Fruit fly (Drosophila melanogaster) whole organism, embryonic: ENCODE data around the gene CG2059.

Experiments
- Ada2b ChIP-seq: fragments of 200-800 bp; sonication (Bioruptor generic); IDR thresholded peaks from 2 replicates; pipeline ENCODE4 v1.3.6; 2022; ENCODE audit warnings: missing biosample characterization, missing genetic modification characterization
- Atf-2 ChIP-seq: fragments of 200-800 bp; sonication (Bioruptor generic); optimal IDR thresholded peaks from 2 replicates; lab custom pipeline; 2016; ENCODE audit warnings: missing biosample characterization, missing genetic modification characterization
- BEAF-32 ChIP-seq: fragments of 200-800 bp; sonication (Bioruptor generic); optimal IDR thresholded peaks from 3 replicates; lab custom pipeline; 2017; ENCODE audit warnings: missing biosample characterization, missing genetic modification characterization, mild to moderate bottlenecking, moderate library complexity, missing genetic modification reagents
- Blimp-1 ChIP-seq: fragments of 200-800 bp; sonication (Bioruptor generic); optimal IDR thresholded peaks from 3 replicates; lab custom pipeline; 2018; ENCODE audit warnings: missing biosample characterization, missing genetic modification characterization, mild to moderate bottlenecking, moderate library complexity, missing genetic modification reagents
- CG10274 ChIP-seq: fragments of 200-800 bp; sonication (Bioruptor generic); optimal IDR thresholded peaks from 3 replicates; lab custom pipeline; 2017; ENCODE audit warnings: missing biosample characterization, mild to moderate bottlenecking, missing genetic modification characterization
- CG13424 ChIP-seq: fragments of 200-800 bp; sonication (Bioruptor generic); optimal IDR thresholded peaks from 2 replicates; lab custom pipeline; 2019; ENCODE audit warnings: missing biosample characterization, mild to moderate bottlenecking, missing genetic modification characterization, moderate library complexity
- CG15514 ChIP-seq: fragments of 200-800 bp; sonication (Bioruptor generic); optimal IDR thresholded peaks from 3 replicates; lab custom pipeline; 2017; ENCODE audit warnings: missing biosample characterization, missing genetic modification characterization, mild to moderate bottlenecking, moderate library complexity, missing genetic modification reagents
- CG1603 ChIP-seq: fragments of 200-800 bp; sonication (Bioruptor generic); optimal IDR thresholded peaks from 2 replicates; lab custom pipeline; 2019; ENCODE audit warnings: missing biosample characterization, mild to moderate bottlenecking, missing genetic modification characterization, moderate library complexity
- CG17359 ChIP-seq: fragments of 200-800 bp; sonication (Bioruptor generic); optimal IDR thresholded peaks from 3 replicates; lab custom pipeline; 2018; ENCODE audit warnings: missing biosample characterization, mild to moderate bottlenecking, missing genetic modification characterization, moderate library complexity
- CG17385 ChIP-seq: fragments of 200-800 bp; sonication (Bioruptor generic); optimal IDR thresholded peaks from 3 replicates; lab custom pipeline; 2018; ENCODE audit warnings: missing biosample characterization, mild to moderate bottlenecking, missing genetic modification characterization
- CG18764 ChIP-seq: fragments of 200-800 bp; sonication (Bioruptor generic); optimal IDR thresholded peaks from 3 replicates; lab custom pipeline; 2016; ENCODE audit warnings: missing biosample characterization, missing genetic modification characterization
- CG2678 ChIP-seq: fragments of 200-800 bp; sonication (Bioruptor generic); optimal IDR thresholded peaks from 3 replicates; lab custom pipeline; 2019; ENCODE audit warnings: missing biosample characterization, mild to moderate bottlenecking, missing genetic modification characterization, moderate library complexity
- CG33557 ChIP-seq: fragments of 200-800 bp; sonication (Bioruptor generic); optimal IDR thresholded peaks from 2 replicates; lab custom pipeline; 2019; ENCODE audit warnings: missing biosample characterization, mild to moderate bottlenecking, missing genetic modification characterization, moderate library complexity
- CG34224 ChIP-seq: fragments of 200-800 bp; sonication (Bioruptor generic); IDR thresholded peaks from 3 replicates; pipeline ENCODE4 v1.3.6; 2022; ENCODE audit warnings: missing biosample characterization, missing genetic modification characterization; ENCODE audit not compliant: partially characterized antibody
- CG34376 ChIP-seq: fragments of 200-800 bp; sonication (Bioruptor generic); optimal IDR thresholded peaks from 2 replicates; lab custom pipeline; 2018; ENCODE audit warnings: missing biosample characterization, mild to moderate bottlenecking, missing genetic modification characterization
- CG3847 ChIP-seq: fragments of 200-800 bp; sonication (Bioruptor generic); IDR thresholded peaks from 2 replicates; pipeline ENCODE4 v1.3.6; 2022; ENCODE audit warnings: missing biosample characterization, missing genetic modification characterization
- CG4404 ChIP-seq: fragments of 200-800 bp; sonication (Bioruptor generic); IDR thresholded peaks from 2 replicates; pipeline ENCODE4 v1.3.6; 2022; ENCODE audit warnings: missing biosample characterization, missing genetic modification characterization
- CG7928 ChIP-seq: fragments of 200-800 bp; sonication (Bioruptor generic); optimal IDR thresholded peaks from 2 replicates; lab custom pipeline; 2017; ENCODE audit warnings: missing biosample characterization, mild to moderate bottlenecking, missing genetic modification characterization
- CG9609 ChIP-seq: fragments of 200-800 bp; sonication (Bioruptor generic); optimal IDR thresholded peaks from 3 replicates; lab custom pipeline; 2016; ENCODE audit warnings: missing biosample characterization, missing genetic modification characterization
- Dad ChIP-seq: fragments of 200-800 bp; sonication (Bioruptor generic); optimal IDR thresholded peaks from 3 replicates; lab custom pipeline; 2016; ENCODE audit warnings: missing biosample characterization, missing genetic modification characterization
- Drgx ChIP-seq: fragments of 200-800 bp; sonication (Bioruptor generic); IDR thresholded peaks from 2 replicates; pipeline ENCODE4 v1.3.6; 2022; ENCODE audit warnings: missing biosample characterization, missing genetic modification characterization
- Eip74EF ChIP-seq, 2 experiments: fragments of 200-800 bp in 1 of 2; fragments of >200 bp in 1 of 2; sonication (Bioruptor generic) in 1 of 2; optimal IDR thresholded peaks; 2 replicates each; lab custom pipeline; 2017 to 2019; ENCODE audit warnings: missing biosample characterization in 2 of 2, missing genetic modification characterization in 2 of 2, mild to moderate bottlenecking in 1 of 2, moderate library complexity in 1 of 2
- GATAe ChIP-seq: fragments of 200-800 bp; sonication (Bioruptor generic); conservative IDR thresholded peaks from 2 replicates; pipeline ENCODE4 v1.3.6; 2022; ENCODE audit warnings: missing biosample characterization, missing genetic modification characterization
- HmgD ChIP-seq: fragments of 200-800 bp; sonication (Bioruptor generic); optimal IDR thresholded peaks from 3 replicates; lab custom pipeline; 2016; ENCODE audit warnings: missing biosample characterization, missing genetic modification characterization
- Hr51 ChIP-seq, 2 experiments: fragments of 200-800 bp; sonication (Bioruptor generic); optimal IDR thresholded peaks; 2 replicates in 1 of 2; 3 replicates in 1 of 2; lab custom pipeline; 2016 to 2018; ENCODE audit warnings: missing biosample characterization in 2 of 2, missing genetic modification characterization in 2 of 2, mild to moderate bottlenecking in 1 of 2, moderate library complexity in 1 of 2
- Kr ChIP-seq: fragments of 200-800 bp; sonication (Bioruptor generic); optimal IDR thresholded peaks from 2 replicates; lab custom pipeline; 2017; ENCODE audit warnings: missing biosample characterization, mild to moderate bottlenecking, missing genetic modification characterization
- NC2β ChIP-seq: fragments of 200-800 bp; sonication (Bioruptor generic); optimal IDR thresholded peaks from 2 replicates; lab custom pipeline; 2016; ENCODE audit warnings: missing biosample characterization, missing genetic modification characterization
- Neu2 ChIP-seq: fragments of 200-800 bp; sonication (Bioruptor generic); optimal IDR thresholded peaks from 3 replicates; lab custom pipeline; 2016; ENCODE audit warnings: missing biosample characterization, missing genetic modification characterization, borderline replicate concordance
- Ssrp ChIP-seq: fragments of 200-800 bp; sonication (Bioruptor generic); optimal IDR thresholded peaks from 2 replicates; lab custom pipeline; 2018; ENCODE audit warnings: missing biosample characterization, mild to moderate bottlenecking, missing genetic modification characterization, moderate library complexity
- YL-1 ChIP-seq: fragments of 200-800 bp; sonication (Bioruptor generic); optimal IDR thresholded peaks from 3 replicates; lab custom pipeline; 2017; ENCODE audit warnings: missing biosample characterization, mild to moderate bottlenecking, missing genetic modification characterization
- ac ChIP-seq: fragments of 200-800 bp; sonication (Bioruptor generic); optimal IDR thresholded peaks from 3 replicates; lab custom pipeline; 2017; ENCODE audit warnings: missing biosample characterization, mild to moderate bottlenecking, missing genetic modification characterization
- ato ChIP-seq: fragments of 200-800 bp; sonication (Bioruptor generic); IDR thresholded peaks from 2 replicates; pipeline ENCODE4 v1.3.6; 2022; ENCODE audit warnings: missing biosample characterization, missing genetic modification characterization; ENCODE audit not compliant: partially characterized antibody
- cas ChIP-seq: fragments of 200-800 bp; sonication (Bioruptor generic); IDR thresholded peaks from 2 replicates; pipeline ENCODE4 v1.3.6; 2022; ENCODE audit warnings: missing biosample characterization, missing genetic modification characterization
- chif ChIP-seq, 2 experiments: fragments of 200-800 bp; sonication (Bioruptor generic); optimal IDR thresholded peaks; 3 replicates each; lab custom pipeline; 2016; ENCODE audit warnings: missing biosample characterization in 2 of 2, missing genetic modification characterization in 2 of 2
- ci ChIP-seq: fragments of 200-800 bp; sonication (Bioruptor generic); IDR thresholded peaks from 3 replicates; pipeline ENCODE4 v1.3.6; 2022; ENCODE audit warnings: missing biosample characterization, missing genetic modification characterization
- cwo ChIP-seq: fragments of 200-800 bp; sonication (Bioruptor generic); optimal IDR thresholded peaks from 3 replicates; lab custom pipeline; 2017; ENCODE audit warnings: missing biosample characterization, missing genetic modification characterization, mild to moderate bottlenecking, moderate library complexity, missing genetic modification reagents
- grn ChIP-seq: fragments of 200-800 bp; sonication (Bioruptor generic); optimal IDR thresholded peaks from 3 replicates; lab custom pipeline; 2017; ENCODE audit warnings: missing biosample characterization, missing genetic modification characterization
- hb ChIP-seq: fragments of 200-800 bp; sonication (Bioruptor generic); IDR thresholded peaks from 3 replicates; pipeline ENCODE4 v1.3.6; 2022; ENCODE audit warnings: missing biosample characterization, missing genetic modification characterization; ENCODE audit not compliant: partially characterized antibody
- insv ChIP-seq, 2 experiments: fragments of 200-800 bp; sonication (Bioruptor generic); optimal IDR thresholded peaks; 3 replicates each; lab custom pipeline; 2016 to 2018; ENCODE audit warnings: missing biosample characterization in 2 of 2, missing genetic modification characterization in 2 of 2
- pho ChIP-seq: fragments of 200-800 bp; sonication (Bioruptor generic); optimal IDR thresholded peaks from 2 replicates; lab custom pipeline; 2016; ENCODE audit warnings: missing biosample characterization, missing genetic modification characterization
- run ChIP-seq: fragments of 200-800 bp; sonication (Bioruptor generic); optimal IDR thresholded peaks from 3 replicates; lab custom pipeline; 2018; ENCODE audit warnings: missing biosample characterization, mild to moderate bottlenecking, missing genetic modification characterization
- sna ChIP-seq: fragments of 200-800 bp; sonication (Bioruptor generic); IDR thresholded peaks from 2 replicates; pipeline ENCODE4 v1.3.6; 2022; ENCODE audit warnings: missing biosample characterization, missing genetic modification characterization; ENCODE audit not compliant: partially characterized antibody
- tup ChIP-seq: fragments of 200-800 bp; sonication (Bioruptor generic); optimal IDR thresholded peaks from 2 replicates; lab custom pipeline; 2016; ENCODE audit warnings: missing biosample characterization, mild to moderate bottlenecking, missing genetic modification characterization, moderate library complexity
- unpg ChIP-seq: fragments of 200-800 bp; sonication (Bioruptor generic); optimal IDR thresholded peaks from 3 replicates; lab custom pipeline; 2018; ENCODE audit warnings: missing biosample characterization, mild to moderate bottlenecking, missing genetic modification characterization, moderate library complexity
- wdn ChIP-seq: fragments of 200-800 bp; sonication (Bioruptor generic); IDR thresholded peaks from 2 replicates; pipeline ENCODE4 v1.3.6; 2022; ENCODE audit warnings: missing biosample characterization, missing genetic modification characterization
- wek ChIP-seq: fragments of 200-800 bp; sonication (Bioruptor generic); optimal IDR thresholded peaks from 3 replicates; lab custom pipeline; 2018; ENCODE audit warnings: missing biosample characterization, mild to moderate bottlenecking, missing genetic modification characterization, moderate library complexity

The CG2059 gene

dm6 chrX:7306538-7307477 lies 20.6 kb downstream of the CG2059 start (continued):
- TF ChIP-seq ac (GFP tag; lab: Kevin White, UChicago) (peak; percentile 80), CG13424 (peak; percentile 96), CG15514 (GFP tag; lab: Kevin White, UChicago) (peak; percentile 55), cwo (GFP tag; lab: Kevin White, UChicago) (peak; percentile 78), pho (GFP tag; lab: Kevin White, UChicago) (peak; percentile 83), Hr51 (GFP tag; optimal IDR thresholded peaks at IDR 0.05; lab: Kevin White, UChicago) (peak; percentile 65 to 96), chif (GFP tag; optimal IDR thresholded peaks at IDR 0.05; lab: Kevin White, UChicago) (peak; percentile 76 to 89), CG7928 (GFP tag; lab: Kevin White, UChicago) (peak; percentile 53), hb (GFP tag; lab: Robert Waterston, UW) (no peak), Atf-2 (GFP tag; lab: Kevin White, UChicago) (peak; percentile 89), CG4404 (GFP tag; lab: Robert Waterston, UW) (peak; percentile 86), Blimp-1 (GFP tag; lab: Kevin White, UChicago) (peak; percentile 89), wek (peak; percentile 28), unpg (peak; percentile 83), ci (GFP tag; lab: Robert Waterston, UW) (no peak; the same call in 1 of the 3 replicates), Ada2b (peak; percentile 57), GATAe (GFP tag; lab: Robert Waterston, UW) (no peak), BEAF-32 (no peak), Neu2 (GFP tag; lab: Kevin White, UChicago) (peak; percentile 46), Eip74EF (GFP tag; optimal IDR thresholded peaks at IDR 0.05; lab: Kevin White, UChicago) (peak in 1 of 2 experiments; percentile 67), grn (GFP tag; lab: Kevin White, UChicago) (peak; percentile 4), cas (GFP tag; lab: Robert Waterston, UW) (no peak; the same call in 1 of the 2 replicates), insv (GFP tag; optimal IDR thresholded peaks at IDR 0.05; lab: Kevin White, UChicago) (peak in 1 of 2 experiments; percentile 59), wdn (GFP tag; lab: Robert Waterston, UW) (0 out of 2 replicates have a peak, but pooled peaks have one; percentile 4), ato (GFP tag; lab: Robert Waterston, UW) (no peak), CG34224 (0 out of 3 replicates have a peak, but pooled peaks have one; percentile 33), CG1603 (tag; lab: Kevin White, UChicago) (peak; percentile 71), CG17385 (GFP tag; lab: Kevin White, UChicago) (peak; percentile 87), Ssrp (tag; lab: Kevin White, UChicago) (peak; percentile 95), Dad (GFP tag; lab: Kevin White, UChicago) (peak; percentile 69), CG10274 (GFP tag; lab: Kevin White, UChicago) (peak; percentile 83), YL-1 (GFP tag; lab: Kevin White, UChicago) (peak; percentile 75), CG34376 (GFP tag; lab: Kevin White, UChicago) (no peak), Drgx (GFP tag; lab: Robert Waterston, UW) (peak; percentile 66), CG2678 (tag; lab: Kevin White, UChicago) (peak; percentile 96), tup (GFP tag; lab: Kevin White, UChicago) (no peak), Kr (GFP tag; lab: Kevin White, UChicago) (peak; percentile 99), run (tag; lab: Kevin White, UChicago) (peak; percentile 78), NC2β (peak; percentile 68), sna (GFP tag; lab: Robert Waterston, UW) (peak; percentile 19; the same call in 1 of the 2 replicates), CG17359 (peak; percentile 90), CG18764 (peak; percentile 78), CG9609 (GFP tag; lab: Kevin White, UChicago) (peak; percentile 80), CG3847 (GFP tag; lab: Robert Waterston, UW) (peak; percentile 76), CG33557 (GFP tag; lab: Kevin White, UChicago) (peak; percentile 91), HmgD (GFP tag; lab: Kevin White, UChicago) (peak; percentile 34)
